Fruit fly (Drosophila melanogaster) whole organism, pupa: Measurements from ENCODE around the gene CG13024.
A peak's percentile ranks its signal among the peaks of the same experiment; 100 is the strongest.

Experiments used
- CG10348 ChIP-seq: fragments of 200-800 bp; sonication (Bioruptor generic); IDR thresholded peaks from 2 replicates; pipeline ENCODE4 v1.3.6; 2022; ENCODE audit warnings: missing biosample characterization, missing genetic modification characterization
- CG12605 ChIP-seq: fragments of 200-800 bp; sonication (Bioruptor generic); IDR thresholded peaks from 2 replicates; pipeline ENCODE4 v1.3.6; 2022; ENCODE audit warnings: missing biosample characterization, missing genetic modification characterization
- CG13204 ChIP-seq: fragments of 200-800 bp; sonication (Bioruptor generic); optimal IDR thresholded peaks from 2 replicates; lab custom pipeline; 2018; ENCODE audit warnings: missing biosample characterization, mild to moderate bottlenecking, missing genetic modification characterization, moderate library complexity
- CG14655 ChIP-seq: fragments of 200-800 bp; sonication (Bioruptor generic); optimal IDR thresholded peaks from 3 replicates; lab custom pipeline; 2017; ENCODE audit warnings: mild to moderate bottlenecking, missing biosample characterization, missing genetic modification reagents, missing genetic modification characterization
- CG15710 ChIP-seq: fragments of 200-800 bp; sonication (Bioruptor generic); optimal IDR thresholded peaks from 2 replicates; lab custom pipeline; 2018; ENCODE audit warnings: missing biosample characterization, mild to moderate bottlenecking, missing genetic modification characterization, moderate library complexity
- CG17806 ChIP-seq: fragments of 200-800 bp; sonication (Bioruptor generic); optimal IDR thresholded peaks from 2 replicates; lab custom pipeline; 2018; ENCODE audit warnings: missing biosample characterization, mild to moderate bottlenecking, missing genetic modification characterization, moderate library complexity
- CG32121 ChIP-seq: fragments of 200-800 bp; sonication (Bioruptor generic); IDR thresholded peaks from 2 replicates; pipeline ENCODE4 v1.3.6; 2022; ENCODE audit warnings: missing biosample characterization, missing genetic modification characterization
- CG34367 ChIP-seq: fragments of 200-800 bp; sonication (Bioruptor generic); optimal IDR thresholded peaks from 2 replicates; lab custom pipeline; 2018; ENCODE audit warnings: missing biosample characterization, mild to moderate bottlenecking, missing genetic modification characterization
- CG4496 ChIP-seq: fragments of 200-800 bp; sonication (Bioruptor generic); IDR thresholded peaks from 3 replicates; pipeline ENCODE4 v1.3.6; 2022; ENCODE audit warnings: missing biosample characterization, missing genetic modification characterization
- CG8159 ChIP-seq: fragments of 200-800 bp; sonication (Bioruptor generic); optimal IDR thresholded peaks from 3 replicates; lab custom pipeline; 2018; ENCODE audit warnings: missing biosample characterization, mild to moderate bottlenecking, missing genetic modification characterization, moderate library complexity
- CG8301 ChIP-seq: fragments of 200-800 bp; sonication (Bioruptor generic); optimal IDR thresholded peaks from 2 replicates; lab custom pipeline; 2018; ENCODE audit warnings: missing biosample characterization, mild to moderate bottlenecking, missing genetic modification characterization
- CG9948 ChIP-seq: fragments of 200-800 bp; sonication (Bioruptor generic); optimal IDR thresholded peaks from 2 replicates; lab custom pipeline; 2018; ENCODE audit warnings: missing biosample characterization, mild to moderate bottlenecking, missing genetic modification characterization, moderate library complexity
- D1 ChIP-seq: fragments of 200-800 bp; sonication (Bioruptor generic); optimal IDR thresholded peaks from 2 replicates; lab custom pipeline; 2018; ENCODE audit warnings: missing biosample characterization, mild to moderate bottlenecking, missing genetic modification characterization, moderate library complexity
- EcR ChIP-seq: fragments of 200-800 bp; sonication (Bioruptor generic); optimal IDR thresholded peaks from 3 replicates; lab custom pipeline; 2019; ENCODE audit warnings: missing biosample characterization, missing genetic modification characterization, mild to moderate bottlenecking, moderate library complexity, missing genetic modification reagents
- Ets98B ChIP-seq: fragments of 200-800 bp; sonication (Bioruptor generic); IDR thresholded peaks from 2 replicates; pipeline ENCODE4 v1.3.6; 2022; ENCODE audit warnings: missing biosample characterization, missing genetic modification characterization
- Pif1A ChIP-seq: fragments of 200-800 bp; sonication (Bioruptor generic); optimal IDR thresholded peaks from 3 replicates; lab custom pipeline; 2016; ENCODE audit warnings: missing biosample characterization, missing genetic modification characterization
- Pif1B ChIP-seq: fragments of 200-800 bp; sonication (Bioruptor generic); optimal IDR thresholded peaks from 3 replicates; lab custom pipeline; 2016; ENCODE audit warnings: missing biosample characterization, missing genetic modification characterization
- Snoo ChIP-seq: fragments of 200-800 bp; sonication (Bioruptor generic); optimal IDR thresholded peaks from 3 replicates; lab custom pipeline; 2017; ENCODE audit warnings: missing biosample characterization, mild to moderate bottlenecking, missing genetic modification characterization, inconsistent platforms
- fd96Ca ChIP-seq: fragments of 200-800 bp; sonication (Bioruptor generic); IDR thresholded peaks from 3 replicates; pipeline ENCODE4 v1.3.6; 2022; ENCODE audit warnings: missing biosample characterization, missing genetic modification characterization
- gl ChIP-seq: fragments of 200-800 bp; sonication (Bioruptor generic); optimal IDR thresholded peaks from 2 replicates; lab custom pipeline; 2018; ENCODE audit warnings: missing biosample characterization, mild to moderate bottlenecking, missing genetic modification characterization
- rn ChIP-seq: fragments of 200-800 bp; sonication (Bioruptor generic); IDR thresholded peaks from 2 replicates; pipeline ENCODE4 v1.3.6; 2022; ENCODE audit warnings: missing biosample characterization, missing genetic modification characterization

CG13024 gene

dm6 chr3L:16862958-16863357, 34.1 kb upstream of the CG13024 start, which contains the start of gene CG9951:
Gene CG9951 (plus strand): TSS chr3L:16863164.
- TF ChIP-seq CG34367 (tag; lab: Kevin White, UChicago), result no peak
- no peak for TF ChIP-seq fd96Ca (GFP tag; lab: Robert Waterston, UW)
- TF ChIP-seq CG4496, result no peak
- no peak for TF ChIP-seq CG17806 (tag; lab: Kevin White, UChicago)
- TF ChIP-seq CG8301 (tag; lab: Kevin White, UChicago), result no peak
- no peak for TF ChIP-seq Pif1B
- no peak for TF ChIP-seq Snoo (tag; lab: Kevin White, UChicago)
- no peak for TF ChIP-seq CG8159 (tag; lab: Kevin White, UChicago)
- no peak for TF ChIP-seq gl
- TF ChIP-seq CG12605 (GFP tag; lab: Robert Waterston, UW), result no peak
- TF ChIP-seq rn (GFP tag; lab: Robert Waterston, UW), result no peak
- TF ChIP-seq CG9948, result no peak
- no peak for TF ChIP-seq CG32121 (GFP tag; lab: Robert Waterston, UW)
- no peak for TF ChIP-seq CG14655 (GFP tag; lab: Kevin White, UChicago)

dm6 chr3L:16862284-16862683, 33.4 kb upstream of the CG13024 start, which contains the start of gene Rh4:
Gene Rh4 (minus strand): TSS chr3L:16862517.
- no peak for TF ChIP-seq CG8159 (tag; lab: Kevin White, UChicago)

- TF ChIP-seq EcR (no peak), CG17806 (tag; lab: Kevin White, UChicago) (no peak), CG14655 (GFP tag; lab: Kevin White, UChicago) (no peak), CG8301 (tag; lab: Kevin White, UChicago) (no peak), Pif1A (GFP tag; lab: Kevin White, UChicago) (no peak), rn (GFP tag; lab: Robert Waterston, UW) (no peak), CG8159 (tag; lab: Kevin White, UChicago) (no peak), CG9948 (no peak), CG34367 (tag; lab: Kevin White, UChicago) (no peak), Snoo (tag; lab: Kevin White, UChicago) (no peak), D1 (tag; lab: Kevin White, UChicago) (no peak), CG15710 (tag; lab: Kevin White, UChicago) (no peak)
- TF ChIP-seq, all 21 proteins: peak for 0
Observed at dm6 chr3L:16860879-16861278, 32.0 kb upstream of the CG13024 start.

dm6 chr3L:16860322-16860721, 31.4 kb upstream of the CG13024 start, which contains the start of gene CG13029:
Gene CG13029 (plus strand): TSS chr3L:16860622.
- TF ChIP-seq CG34367 (tag; lab: Kevin White, UChicago) (no peak), CG13204 (no peak), CG15710 (tag; lab: Kevin White, UChicago) (no peak)

dm6 chr3L:16858780-16859179, 29.9 kb upstream of the CG13024 start, which contains the start of gene sinah:
Gene sinah (plus strand): TSS chr3L:16859080.
- TF ChIP-seq Snoo (tag; lab: Kevin White, UChicago) (no peak), CG34367 (tag; lab: Kevin White, UChicago) (no peak), CG4496 (no peak), CG14655 (GFP tag; lab: Kevin White, UChicago) (no peak), CG15710 (tag; lab: Kevin White, UChicago) (no peak), CG13204 (no peak), CG8159 (tag; lab: Kevin White, UChicago) (no peak), CG17806 (tag; lab: Kevin White, UChicago) (no peak), rn (GFP tag; lab: Robert Waterston, UW) (no peak), Pif1B (no peak), Ets98B (GFP tag; lab: Robert Waterston, UW) (no peak), CG9948 (no peak), fd96Ca (GFP tag; lab: Robert Waterston, UW) (no peak), D1 (tag; lab: Kevin White, UChicago) (no peak), EcR (no peak), CG32121 (GFP tag; lab: Robert Waterston, UW) (no peak), gl (no peak), Pif1A (GFP tag; lab: Kevin White, UChicago) (no peak), CG12605 (GFP tag; lab: Robert Waterston, UW) (no peak), CG8301 (tag; lab: Kevin White, UChicago) (no peak)

dm6 chr3L:16855287-16855686, 26.4 kb upstream of the CG13024 start:
- TF ChIP-seq rn (GFP tag; lab: Robert Waterston, UW) (no peak), CG9948 (no peak), CG17806 (tag; lab: Kevin White, UChicago) (no peak), CG8159 (tag; lab: Kevin White, UChicago) (no peak)
- TF ChIP-seq, all 21 proteins: peak for 0

- TF ChIP-seq CG17806 (tag; lab: Kevin White, UChicago), result peak; percentile 14
- 0 out of 2 replicates have a peak, but pooled peaks have one; percentile 6 for TF ChIP-seq CG32121 (GFP tag; lab: Robert Waterston, UW)
- TF ChIP-seq Ets98B (GFP tag; lab: Robert Waterston, UW), result no peak
- TF ChIP-seq CG8301 (tag; lab: Kevin White, UChicago), result no peak
- TF ChIP-seq EcR, result peak; percentile 39
- TF ChIP-seq CG8159 (tag; lab: Kevin White, UChicago), result peak; percentile 22
- no peak for TF ChIP-seq CG13204
- no peak for TF ChIP-seq CG14655 (GFP tag; lab: Kevin White, UChicago)
- TF ChIP-seq CG34367 (tag; lab: Kevin White, UChicago), result peak; percentile 42
- peak; percentile 47 for TF ChIP-seq CG15710 (tag; lab: Kevin White, UChicago)
- no peak for TF ChIP-seq rn (GFP tag; lab: Robert Waterston, UW)
- TF ChIP-seq D1 (tag; lab: Kevin White, UChicago), result no peak
- no peak for TF ChIP-seq Pif1A (GFP tag; lab: Kevin White, UChicago)
- no peak for TF ChIP-seq CG10348
- TF ChIP-seq Pif1B, result no peak
- TF ChIP-seq CG4496, result 0 out of 3 replicates have a peak, but pooled peaks have one; percentile 24
- no peak for TF ChIP-seq CG9948
- TF ChIP-seq fd96Ca (GFP tag; lab: Robert Waterston, UW), result no peak
- no peak for TF ChIP-seq CG12605 (GFP tag; lab: Robert Waterston, UW)
- TF ChIP-seq gl, result peak; percentile 65
- TF ChIP-seq Snoo (tag; lab: Kevin White, UChicago), result no peak
Observed at dm6 chr3L:16854387-16855033, 25.6 kb upstream of the CG13024 start.
